Worm (Caenorhabditis elegans): ENCODE results near the gene R107.2.

The R107.2 gene

ce11 chrIII:9084329-9084728 is 38.6 kb upstream of the R107.2 start:
- TF ChIP-seq unc-62 (GFP tag; optimal IDR thresholded peaks at IDR 0.05) (no peak), nhr-71 (tag; optimal IDR thresholded peaks at IDR 0.05) (peak; percentile 27), egl-27 (tag; optimal IDR thresholded peaks at IDR 0.05) (no peak), sox-4 (tag; optimal IDR thresholded peaks at IDR 0.05) (no peak), nhr-237 (tag; optimal IDR thresholded peaks at IDR 0.05) (no peak), nhr-77 (tag; optimal IDR thresholded peaks at IDR 0.05) (no peak), nhr-85 (tag) (no peak), nhr-20 (tag; optimal IDR thresholded peaks at IDR 0.05) (no peak), mef-2 (tag; optimal IDR thresholded peaks at IDR 0.05) (no peak), lin-39 (tag; optimal IDR thresholded peaks at IDR 0.05) (peak; percentile 21), lin-14 (GFP tag; optimal IDR thresholded peaks at IDR 0.05) (peak; percentile 50), irx-1 (tag; optimal IDR thresholded peaks at IDR 0.05) (no peak), efl-1 (optimal IDR thresholded peaks at IDR 0.05) (no peak), efl-1 (GFP tag; optimal IDR thresholded peaks at IDR 0.05 in 1 of 2) (peak in 1 of 2 experiments; percentile 74), rnt-1 (tag; optimal IDR thresholded peaks at IDR 0.05) (peak; percentile 23), zag-1 (tag; optimal IDR thresholded peaks at IDR 0.05) (no peak), unc-30 (tag; optimal IDR thresholded peaks at IDR 0.05) (no peak), aly-2 (tag; optimal IDR thresholded peaks at IDR 0.05) (no peak), nhr-28 (tag; optimal IDR thresholded peaks at IDR 0.05) (no peak), ceh-63 (GFP tag; optimal IDR thresholded peaks at IDR 0.05) (no peak), snu-23 (GFP tag; optimal IDR thresholded peaks at IDR 0.05) (peak; percentile 3), lsy-2 (tag; optimal IDR thresholded peaks at IDR 0.05) (peak in 1 of 2 experiments; percentile 16), ceh-88 (GFP tag; IDR thresholded peaks at IDR 0.05) (no peak)

DNA sequence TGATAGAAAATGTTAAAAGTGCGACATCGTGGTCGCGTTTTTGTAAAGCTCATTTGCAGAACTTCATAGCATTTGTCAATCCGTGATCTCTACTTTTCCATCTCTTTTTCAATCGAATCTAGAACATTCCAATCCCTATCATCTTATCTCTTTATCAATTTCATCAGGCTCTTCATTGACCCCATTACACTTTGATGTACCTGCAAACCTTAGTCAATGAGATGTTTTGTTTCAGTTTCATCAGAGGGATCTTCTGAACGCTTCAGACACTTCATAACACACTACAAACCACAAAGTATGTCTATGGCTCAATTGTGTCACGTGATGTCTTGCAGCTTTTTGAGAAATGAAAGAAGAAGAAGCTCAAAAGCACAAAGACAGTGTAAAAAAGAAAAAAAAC is 37.4 kb upstream of the R107.2 start:
- TF ChIP-seq lin-14 (GFP tag; optimal IDR thresholded peaks at IDR 0.05): peak; percentile 22
- TF ChIP-seq ama-1 (optimal IDR thresholded peaks at IDR 0.05): no peak
- no peak for TF ChIP-seq alr-1 (tag; optimal IDR thresholded peaks at IDR 0.05; ENCODE audit: borderline replicate concordance)
- TF ChIP-seq zip-4 (GFP tag; optimal IDR thresholded peaks at IDR 0.05): no peak
- no peak for TF ChIP-seq pag-3 (tag; optimal IDR thresholded peaks at IDR 0.05; ENCODE audit: borderline replicate concordance, insufficient read depth)
- TF ChIP-seq mep-1 (tag; optimal IDR thresholded peaks at IDR 0.05): no peak
- no peak for TF ChIP-seq ztf-4 (tag; optimal IDR thresholded peaks at IDR 0.05)
- no peak for TF ChIP-seq lin-39 (tag; optimal IDR thresholded peaks at IDR 0.05)
- TF ChIP-seq ceh-63 (GFP tag; optimal IDR thresholded peaks at IDR 0.05): no peak
- TF ChIP-seq snu-23 (GFP tag; optimal IDR thresholded peaks at IDR 0.05): peak; percentile 24
- no peak for TF ChIP-seq irx-1 (tag; optimal IDR thresholded peaks at IDR 0.05)
- peak; percentile 62 for TF ChIP-seq nhr-71 (tag; optimal IDR thresholded peaks at IDR 0.05)
- no peak for TF ChIP-seq zag-1 (tag; optimal IDR thresholded peaks at IDR 0.05)
- no peak for TF ChIP-seq vab-15 (tag; optimal IDR thresholded peaks at IDR 0.05)
- TF ChIP-seq snpc-4 (tag; optimal IDR thresholded peaks at IDR 0.05): no peak
- no peak for TF ChIP-seq blmp-1 (tag; optimal IDR thresholded peaks at IDR 0.05)
- TF ChIP-seq fkh-8 (tag; optimal IDR thresholded peaks at IDR 0.05): no peak
- TF ChIP-seq lsy-2 (tag; optimal IDR thresholded peaks at IDR 0.05): peak in 1 of 2 experiments; percentile 18
- no peak for TF ChIP-seq unc-130 (tag; optimal IDR thresholded peaks at IDR 0.05)
- no peak for TF ChIP-seq grh-1 (GFP tag; IDR thresholded peaks at IDR 0.05)
- TF ChIP-seq nhr-84 (tag; optimal IDR thresholded peaks at IDR 0.05): no peak
- TF ChIP-seq F16B12.6 (tag; optimal IDR thresholded peaks at IDR 0.05): no peak
- no peak for TF ChIP-seq C04F5.9 (tag; optimal IDR thresholded peaks at IDR 0.05)
- TF ChIP-seq jun-1 (tag; optimal IDR thresholded peaks at IDR 0.05): no peak
- TF ChIP-seq hlh-4 (tag; optimal IDR thresholded peaks at IDR 0.05): no peak
- peak; percentile 23 for TF ChIP-seq rnt-1 (tag; optimal IDR thresholded peaks at IDR 0.05)
- TF ChIP-seq isw-1 (GFP tag; IDR thresholded peaks at IDR 0.05): no peak
- no peak for TF ChIP-seq dsc-1 (tag; optimal IDR thresholded peaks at IDR 0.05)
- no peak for TF ChIP-seq ets-5 (GFP tag; IDR thresholded peaks at IDR 0.05)
- TF ChIP-seq elt-2 (tag; optimal IDR thresholded peaks at IDR 0.05): no peak
- TF ChIP-seq egl-27 (tag; optimal IDR thresholded peaks at IDR 0.05): no peak
- TF ChIP-seq ceh-8 (GFP tag; optimal IDR thresholded peaks at IDR 0.05): no peak
- TF ChIP-seq xbp-1 (tag; optimal IDR thresholded peaks at IDR 0.05): no peak
- TF ChIP-seq C34B4.2 (tag; optimal IDR thresholded peaks at IDR 0.05): no peak
- TF ChIP-seq efl-1 (optimal IDR thresholded peaks at IDR 0.05): no peak
- no peak for TF ChIP-seq efl-1 (GFP tag; optimal IDR thresholded peaks at IDR 0.05 in 1 of 2)

Data from whole organism, L1 larva.